Worm (Caenorhabditis elegans) whole organism, L1 larva: ENCODE data around the gene Y40H4A.2.
A peak's percentile ranks its signal among the peaks of the same experiment; 100 is the strongest.

Source experiments
- C16A3.4 ChIP-seq: fragments of 150-350 bp; optimal IDR thresholded peaks from 2 replicates; lab custom pipeline; 2014; ENCODE audit warnings: missing biosample characterization, missing genetic modification characterization
- Y116A8C.19 ChIP-seq: sonication (generic microtip); optimal IDR thresholded peaks from 2 replicates; lab custom pipeline; 2016; ENCODE audit warnings: missing compliant biosample characterization, missing genetic modification characterization, borderline replicate concordance
- aha-1 ChIP-seq: fragments of 150-350 bp; optimal IDR thresholded peaks from 2 replicates; lab custom pipeline; 2014; ENCODE audit warnings: missing biosample characterization, missing genetic modification characterization
- alr-1 ChIP-seq: fragments of 200-800 bp; sonication (Bioruptor generic); optimal IDR thresholded peaks from 2 replicates; lab custom pipeline; 2018; ENCODE audit warnings: borderline replicate concordance, mild to moderate bottlenecking, missing genetic modification characterization, missing compliant biosample characterization
- ama-1 ChIP-seq: fragments of 150-350 bp; optimal IDR thresholded peaks from 2 replicates; lab custom pipeline; 2014
- blmp-1 ChIP-seq: fragments of 150-350 bp; optimal IDR thresholded peaks from 2 replicates; lab custom pipeline; 2014; ENCODE audit warnings: missing biosample characterization, missing genetic modification characterization
- ceh-82 ChIP-seq, 3 experiments: fragments of 150-350 bp in 1 of 3; sonication (generic microtip) in 2 of 3; optimal IDR thresholded peaks; 2 replicates each; lab custom pipeline; 2014 to 2017; ENCODE audit warnings: missing biosample characterization in 3 of 3, missing genetic modification characterization in 3 of 3
- ceh-88 ChIP-seq: fragments of 200-800 bp; sonication (Bioruptor generic); IDR thresholded peaks from 2 replicates; pipeline ENCODE4 v1.3.6; 2022; ENCODE audit warnings: missing genetic modification characterization, missing compliant biosample characterization
- ceh-90 ChIP-seq: sonication (generic microtip); optimal IDR thresholded peaks from 2 replicates; lab custom pipeline; 2016; ENCODE audit warnings: missing genetic modification characterization, missing compliant biosample characterization
- dpl-1 ChIP-seq, 3 experiments: fragments of 150-350 bp in 2 of 3; sonication (generic microtip) in 1 of 3; optimal IDR thresholded peaks; 2 replicates each; lab custom pipeline; 2014 to 2017; ENCODE audit warnings: missing biosample characterization in 3 of 3, missing genetic modification characterization in 3 of 3, missing genetic modification reagents in 3 of 3
- efl-1 ChIP-seq, 4 experiments: fragments of 150-350 bp; optimal IDR thresholded peaks in 3 of 4; peaks in 1 of 4; 1 replicate in 1 of 4; 2 replicates in 3 of 4; lab custom pipeline; 2014; ENCODE audit warnings: missing biosample characterization in 2 of 4, missing genetic modification characterization in 2 of 4, missing genetic modification reagents in 2 of 4
- elt-2 ChIP-seq: sonication (generic microtip); optimal IDR thresholded peaks from 2 replicates; lab custom pipeline; 2016; ENCODE audit warnings: missing genetic modification characterization, mild to moderate bottlenecking, inconsistent platforms, missing compliant biosample characterization, missing genetic modification reagents
- elt-3 ChIP-seq, 6 experiments: fragments of 150-350 bp in 1 of 6; sonication (generic microtip); optimal IDR thresholded peaks; 2 replicates each; lab custom pipeline; 2017 to 2018; ENCODE audit warnings: missing biosample characterization in 6 of 6, missing genetic modification characterization in 6 of 6, inconsistent platforms in 1 of 6
- ets-5 ChIP-seq: fragments of 200-800 bp; sonication (Bioruptor generic); IDR thresholded peaks from 2 replicates; pipeline ENCODE4 v1.3.6; 2022; ENCODE audit warnings: missing genetic modification characterization, missing compliant biosample characterization
- fkh-4 ChIP-seq: sonication (generic microtip); optimal IDR thresholded peaks from 2 replicates; lab custom pipeline; 2016; ENCODE audit warnings: missing compliant biosample characterization, missing genetic modification characterization, borderline replicate concordance
- hlh-4 ChIP-seq: sonication (generic microtip); optimal IDR thresholded peaks from 2 replicates; lab custom pipeline; 2016; ENCODE audit warnings: mild to moderate bottlenecking, missing genetic modification characterization, missing compliant biosample characterization
- irx-1 ChIP-seq: sonication (generic microtip); optimal IDR thresholded peaks from 2 replicates; lab custom pipeline; 2016; ENCODE audit warnings: missing genetic modification characterization, missing compliant biosample characterization
- isw-1 ChIP-seq: fragments of 200-800 bp; sonication (Bioruptor generic); IDR thresholded peaks from 2 replicates; pipeline ENCODE4 v1.3.6; 2022; ENCODE audit warnings: missing genetic modification characterization, missing compliant biosample characterization
- lin-14 ChIP-seq: fragments of 200-800 bp; sonication (Bioruptor generic); optimal IDR thresholded peaks from 2 replicates; lab custom pipeline; 2018; ENCODE audit warnings: mild to moderate bottlenecking, missing genetic modification characterization, moderate library complexity, missing compliant biosample characterization
- lin-35 ChIP-seq, 2 experiments: fragments of 150-350 bp; optimal IDR thresholded peaks; 2 replicates each; lab custom pipeline; 2014; ENCODE audit warnings: missing biosample characterization in 2 of 2, missing genetic modification characterization in 2 of 2, missing genetic modification reagents in 2 of 2
- lir-3 ChIP-seq: sonication (generic microtip); optimal IDR thresholded peaks from 2 replicates; lab custom pipeline; 2016; ENCODE audit warnings: mild to moderate bottlenecking, missing genetic modification characterization, moderate library complexity, missing compliant biosample characterization; ENCODE audit not compliant: poor library complexity
- lsy-2 ChIP-seq, 2 experiments: fragments of 150-350 bp; optimal IDR thresholded peaks; 2 replicates each; lab custom pipeline; 2014; ENCODE audit warnings: missing biosample characterization in 2 of 2, missing genetic modification characterization in 2 of 2
- mef-2 ChIP-seq: fragments of 150-350 bp; optimal IDR thresholded peaks from 2 replicates; lab custom pipeline; 2014; ENCODE audit warnings: missing biosample characterization, missing genetic modification characterization
- mep-1 ChIP-seq: fragments of 150-350 bp; optimal IDR thresholded peaks from 2 replicates; lab custom pipeline; 2014; ENCODE audit warnings: missing biosample characterization, missing genetic modification characterization
- nhr-28 ChIP-seq: fragments of 150-350 bp; optimal IDR thresholded peaks from 2 replicates; lab custom pipeline; 2014; ENCODE audit warnings: missing biosample characterization, missing genetic modification characterization
- nhr-71 ChIP-seq: sonication (generic microtip); optimal IDR thresholded peaks from 2 replicates; lab custom pipeline; 2016; ENCODE audit warnings: mild to moderate bottlenecking, missing genetic modification characterization, moderate library complexity, missing compliant biosample characterization
- nhr-77 ChIP-seq: fragments of 150-350 bp; optimal IDR thresholded peaks from 2 replicates; lab custom pipeline; 2014; ENCODE audit warnings: missing biosample characterization, missing genetic modification characterization
- nhr-84 ChIP-seq: sonication (generic microtip); optimal IDR thresholded peaks from 2 replicates; lab custom pipeline; 2017; ENCODE audit warnings: missing biosample characterization, missing genetic modification characterization
- nhr-90 ChIP-seq: sonication (generic microtip); optimal IDR thresholded peaks from 2 replicates; lab custom pipeline; 2016; ENCODE audit warnings: mild to moderate bottlenecking, missing genetic modification characterization, missing compliant biosample characterization; ENCODE audit not compliant: poor library complexity
- rnt-1 ChIP-seq: sonication (generic microtip); optimal IDR thresholded peaks from 2 replicates; lab custom pipeline; 2016; ENCODE audit warnings: mild to moderate bottlenecking, missing genetic modification characterization, moderate library complexity, missing compliant biosample characterization
- skn-1 ChIP-seq: fragments of 150-350 bp; optimal IDR thresholded peaks from 2 replicates; lab custom pipeline; 2014; ENCODE audit warnings: missing biosample characterization, missing genetic modification characterization
- snpc-4 ChIP-seq: fragments of 150-350 bp; optimal IDR thresholded peaks from 2 replicates; lab custom pipeline; 2014; ENCODE audit warnings: missing biosample characterization, missing genetic modification characterization
- sox-4 ChIP-seq: sonication (generic microtip); optimal IDR thresholded peaks from 2 replicates; lab custom pipeline; 2016; ENCODE audit warnings: missing genetic modification characterization, missing compliant biosample characterization
- sptf-1 ChIP-seq: fragments of 150-350 bp; optimal IDR thresholded peaks from 2 replicates; lab custom pipeline; 2014; ENCODE audit warnings: missing biosample characterization, missing genetic modification characterization
- tbx-2 ChIP-seq: sonication (generic microtip); optimal IDR thresholded peaks from 2 replicates; lab custom pipeline; 2016; ENCODE audit warnings: missing genetic modification characterization, missing compliant biosample characterization
- unc-62 ChIP-seq: fragments of 150-350 bp; optimal IDR thresholded peaks from 2 replicates; lab custom pipeline; 2014; ENCODE audit warnings: missing biosample characterization, missing genetic modification reagents, missing genetic modification characterization
- vab-15 ChIP-seq: sonication (generic microtip); optimal IDR thresholded peaks from 2 replicates; lab custom pipeline; 2017; ENCODE audit warnings: missing genotype, mild to moderate bottlenecking, missing genetic modification characterization, missing compliant biosample characterization
- zip-4 ChIP-seq: fragments of 200-800 bp; sonication (Bioruptor generic); optimal IDR thresholded peaks from 2 replicates; lab custom pipeline; 2018; ENCODE audit warnings: mild to moderate bottlenecking, missing genetic modification characterization, moderate library complexity, missing compliant biosample characterization

The Y40H4A.2 gene

DNA sequence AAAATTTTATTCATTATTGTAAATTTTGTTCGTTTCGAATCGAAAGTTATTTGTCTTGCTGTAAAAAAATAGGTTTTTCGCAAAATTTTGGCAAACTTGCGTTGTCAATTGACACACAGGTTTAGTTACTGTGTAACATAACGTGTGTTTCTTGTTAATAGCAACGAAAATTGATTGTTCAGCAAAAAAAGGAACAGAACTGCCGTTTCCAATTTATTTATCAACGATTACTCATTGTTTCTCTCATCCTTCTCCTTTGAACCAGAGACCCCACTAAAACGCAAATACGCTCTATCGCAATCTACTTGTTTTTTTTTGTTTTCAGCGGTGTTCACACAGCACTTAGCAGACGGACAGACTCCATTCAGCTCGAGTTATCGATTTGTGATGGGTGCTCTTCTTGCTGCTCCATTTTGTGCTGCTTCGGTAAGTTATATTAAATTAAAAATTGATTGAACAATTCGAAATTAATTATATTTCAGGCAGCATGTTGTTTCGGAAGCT is 12.5 kb upstream of the Y40H4A.2 start, which contains the start of gene R11H6.2:
Gene R11H6.2, plus strand, starts transcription at position 326 of the 504 bp plus-strand sequence.
- TF ChIP-seq nhr-77 (tag; lab: Kevin White, UChicago) (no peak), vab-15 (tag; lab: Kevin White, UChicago) (no peak), isw-1 (GFP tag; lab: Robert Waterston, UW) (no peak), nhr-28 (tag; lab: Kevin White, UChicago) (no peak), dpl-1 (GFP tag; optimal IDR thresholded peaks at IDR 0.05; lab: Kevin White, UChicago) (peak in 1 of 3 experiments; percentile 52), snpc-4 (tag; lab: Kevin White, UChicago) (no peak), alr-1 (tag; lab: Kevin White, UChicago) (no peak), tbx-2 (tag; lab: Kevin White, UChicago) (no peak), ceh-90 (no peak), ama-1 (lab: Kevin White, UChicago) (no peak), lsy-2 (tag; optimal IDR thresholded peaks at IDR 0.05; lab: Kevin White, UChicago) (peak in 1 of 2 experiments; percentile 57), unc-62 (GFP tag; lab: Kevin White, UChicago) (no peak), lir-3 (tag; lab: Kevin White, UChicago) (no peak), mep-1 (peak; percentile 27), lin-35 (GFP tag; optimal IDR thresholded peaks at IDR 0.05; lab: Kevin White, UChicago) (peak; percentile 19 to 45), blmp-1 (tag; lab: Kevin White, UChicago) (peak; percentile 1), lin-14 (GFP tag; lab: Kevin White, UChicago) (peak; percentile 81), ceh-82 (tag; optimal IDR thresholded peaks at IDR 0.05; lab: Kevin White, UChicago) (no peak), rnt-1 (tag; lab: Kevin White, UChicago) (peak; percentile 31), ets-5 (GFP tag; lab: Robert Waterston, UW) (no peak), sptf-1 (tag; lab: Kevin White, UChicago) (no peak), elt-3 (tag; optimal IDR thresholded peaks at IDR 0.05; lab: Kevin White, UChicago) (no peak), sox-4 (tag; lab: Kevin White, UChicago) (no peak), irx-1 (tag; lab: Kevin White, UChicago) (no peak), nhr-90 (tag; lab: Kevin White, UChicago) (no peak), efl-1 (optimal IDR thresholded peaks at IDR 0.05; lab: Kevin White, UChicago) (peak; percentile 16 to 35), efl-1 (GFP tag; optimal IDR thresholded peaks at IDR 0.05 in 1 of 2; lab: Kevin White, UChicago) (peak; percentile 36 to 51), nhr-71 (tag; lab: Kevin White, UChicago) (no peak), aha-1 (tag; lab: Kevin White, UChicago) (no peak), ceh-88 (GFP tag; lab: Robert Waterston, UW) (no peak), C16A3.4 (tag; lab: Kevin White, UChicago) (peak; percentile 3)

- no peak for TF ChIP-seq Y116A8C.19 (tag; lab: Kevin White, UChicago)
- peak in 1 of 2 experiments; percentile 4 for TF ChIP-seq lin-35 (GFP tag; optimal IDR thresholded peaks at IDR 0.05; lab: Kevin White, UChicago)
- peak; percentile 42 for TF ChIP-seq elt-2 (tag; lab: Kevin White, UChicago)
- no peak for TF ChIP-seq efl-1 (optimal IDR thresholded peaks at IDR 0.05; lab: Kevin White, UChicago)
- TF ChIP-seq efl-1 (GFP tag; optimal IDR thresholded peaks at IDR 0.05 in 1 of 2; lab: Kevin White, UChicago) = peak in 1 of 2 experiments; percentile 9
These were observed 11.9 kb upstream of the Y40H4A.2 start, which contains the start of gene pes-9 for ce11 chrV:14597005-14597680. Gene pes-9, minus strand, starts transcription at chrV:14597034.

- peak; percentile 44 for TF ChIP-seq elt-2 (tag; lab: Kevin White, UChicago)
- TF ChIP-seq mep-1 = no peak
These were observed 10.7 kb upstream of the Y40H4A.2 start for ce11 chrV:14595984-14596383.

DNA sequence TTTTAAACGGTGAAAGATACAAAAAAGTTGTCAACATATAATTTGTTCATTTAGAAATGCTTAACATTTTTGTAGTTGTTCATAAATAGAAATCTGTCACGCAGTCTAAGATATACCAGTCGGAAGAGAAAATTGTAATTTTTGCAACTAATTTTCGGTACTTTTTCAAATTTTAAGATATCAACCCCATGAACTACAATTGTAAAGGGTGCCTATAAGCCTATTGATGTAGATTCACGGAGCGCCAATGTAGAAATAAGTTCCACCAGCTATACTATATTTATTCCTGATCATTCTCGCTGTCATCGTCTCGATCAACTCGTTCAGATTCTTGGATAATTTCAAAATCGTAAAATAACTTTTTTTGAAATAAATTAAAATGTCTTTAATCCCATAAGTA is 9.7 kb upstream of the Y40H4A.2 start:
- no peak for TF ChIP-seq mef-2 (tag; lab: Kevin White, UChicago)
- no peak for TF ChIP-seq nhr-84 (tag; lab: Kevin White, UChicago)
- no peak for TF ChIP-seq skn-1 (tag; lab: Kevin White, UChicago)
- no peak for TF ChIP-seq alr-1 (tag; lab: Kevin White, UChicago)
- TF ChIP-seq fkh-4 (tag; lab: Kevin White, UChicago) = no peak
- no peak for TF ChIP-seq ceh-82 (tag; optimal IDR thresholded peaks at IDR 0.05; lab: Kevin White, UChicago)
- no peak for TF ChIP-seq hlh-4 (tag; lab: Kevin White, UChicago)
- TF ChIP-seq lsy-2 (tag; optimal IDR thresholded peaks at IDR 0.05; lab: Kevin White, UChicago) = no peak
- no peak for TF ChIP-seq zip-4
- no peak for TF ChIP-seq elt-2 (tag; lab: Kevin White, UChicago)
